Worm (Caenorhabditis elegans): Measurements from ENCODE around the gene ZK622.1.

DNA sequence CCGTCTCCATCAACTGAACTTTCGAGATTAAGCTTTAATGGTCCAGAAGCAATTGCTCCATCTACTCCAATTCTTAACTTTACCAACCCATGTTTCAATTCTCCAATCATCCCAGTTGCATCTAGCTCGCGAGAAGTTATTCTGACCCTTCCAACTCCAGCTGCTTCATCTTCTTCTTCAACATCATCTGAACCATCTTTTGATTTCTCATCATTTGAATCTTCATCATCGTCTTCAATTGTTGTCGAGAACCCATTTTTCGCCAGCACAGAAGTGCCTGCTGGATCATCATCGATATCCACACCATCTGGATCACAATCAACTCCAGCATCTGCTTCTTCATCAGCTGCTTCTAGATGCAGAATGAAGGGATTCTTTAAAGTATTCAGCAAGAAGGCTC, 45.9 kb downstream of the ZK622.1 start:
- TF ChIP-seq ztf-11 (tag; optimal IDR thresholded peaks at IDR 0.05) (no peak), nhr-6 (tag; optimal IDR thresholded peaks at IDR 0.05) (no peak), snpc-4 (tag; optimal IDR thresholded peaks at IDR 0.05) (no peak), ceh-82 (tag; optimal IDR thresholded peaks at IDR 0.05) (no peak), mdl-1 (tag; optimal IDR thresholded peaks at IDR 0.05) (no peak), fos-1 (tag; optimal IDR thresholded peaks at IDR 0.05) (no peak), nhr-237 (tag; optimal IDR thresholded peaks at IDR 0.05) (no peak)
